Fruit fly (Drosophila melanogaster) whole organism, embryonic: Measurements from ENCODE around the gene TTLL4B.

Experiments
- Atf6 ChIP-seq: fragments of 200-800 bp; sonication (Bioruptor generic); IDR thresholded peaks from 2 replicates; pipeline ENCODE4 v1.3.6; 2022; ENCODE audit warnings: missing biosample characterization, missing genetic modification characterization
- CG10274 ChIP-seq: fragments of 200-800 bp; sonication (Bioruptor generic); optimal IDR thresholded peaks from 3 replicates; lab custom pipeline; 2017; ENCODE audit warnings: missing biosample characterization, mild to moderate bottlenecking, missing genetic modification characterization
- CG10654 ChIP-seq: fragments of 200-800 bp; sonication (Bioruptor generic); optimal IDR thresholded peaks from 2 replicates; lab custom pipeline; 2016; ENCODE audit warnings: missing biosample characterization, missing genetic modification characterization
- CG10979 ChIP-seq: fragments of 200-800 bp; sonication (Bioruptor generic); optimal IDR thresholded peaks from 2 replicates; lab custom pipeline; 2018; ENCODE audit warnings: missing biosample characterization, mild to moderate bottlenecking, missing genetic modification characterization, moderate library complexity
- CG12236 ChIP-seq: fragments of 200-800 bp; sonication (Bioruptor generic); optimal IDR thresholded peaks from 2 replicates; lab custom pipeline; 2016; ENCODE audit warnings: missing biosample characterization, missing genetic modification characterization
- CG12659 ChIP-seq: fragments of 200-800 bp; sonication (Bioruptor generic); optimal IDR thresholded peaks from 3 replicates; lab custom pipeline; 2017; ENCODE audit warnings: mild to moderate bottlenecking, missing biosample characterization, missing genetic modification reagents, missing genetic modification characterization
- CG12942 ChIP-seq: fragments of 200-800 bp; sonication (Bioruptor generic); optimal IDR thresholded peaks from 3 replicates; lab custom pipeline; 2016; ENCODE audit warnings: missing biosample characterization, missing genetic modification characterization
- CG1529 ChIP-seq: fragments of 200-800 bp; sonication (Bioruptor generic); optimal IDR thresholded peaks from 3 replicates; lab custom pipeline; 2018; ENCODE audit warnings: missing biosample characterization, missing genetic modification characterization
- CG15514 ChIP-seq: fragments of 200-800 bp; sonication (Bioruptor generic); optimal IDR thresholded peaks from 3 replicates; lab custom pipeline; 2017; ENCODE audit warnings: missing biosample characterization, missing genetic modification characterization, mild to moderate bottlenecking, moderate library complexity, missing genetic modification reagents
- CG17359 ChIP-seq: fragments of 200-800 bp; sonication (Bioruptor generic); optimal IDR thresholded peaks from 3 replicates; lab custom pipeline; 2018; ENCODE audit warnings: missing biosample characterization, mild to moderate bottlenecking, missing genetic modification characterization, moderate library complexity
- CG17612 ChIP-seq: fragments of 200-800 bp; sonication (Bioruptor generic); IDR thresholded peaks from 2 replicates; pipeline ENCODE4 v1.3.6; 2022; ENCODE audit warnings: missing biosample characterization, missing genetic modification characterization
- CG17802 ChIP-seq: fragments of 200-800 bp; sonication (Bioruptor generic); optimal IDR thresholded peaks from 2 replicates; lab custom pipeline; 2018; ENCODE audit warnings: missing biosample characterization, mild to moderate bottlenecking, missing genetic modification characterization, moderate library complexity
- CG2875 ChIP-seq: fragments of 200-800 bp; sonication (Bioruptor generic); optimal IDR thresholded peaks from 2 replicates; lab custom pipeline; 2017; ENCODE audit warnings: missing biosample characterization, mild to moderate bottlenecking, missing genetic modification characterization, missing genetic modification reagents
- CG6654 ChIP-seq: fragments of 200-800 bp; sonication (Bioruptor generic); optimal IDR thresholded peaks from 2 replicates; lab custom pipeline; 2017; ENCODE audit warnings: missing biosample characterization, mild to moderate bottlenecking, missing genetic modification characterization
- CG6854 ChIP-seq: fragments of 200-800 bp; sonication (Bioruptor generic); optimal IDR thresholded peaks from 3 replicates; lab custom pipeline; 2017; ENCODE audit warnings: missing biosample characterization, mild to moderate bottlenecking, missing genetic modification characterization
- CG7372 ChIP-seq: fragments of 200-800 bp; sonication (Bioruptor generic); IDR thresholded peaks from 2 replicates; pipeline ENCODE4 v1.3.6; 2022; ENCODE audit warnings: missing biosample characterization, missing genetic modification characterization
- CG7745 ChIP-seq: fragments of 200-800 bp; sonication (Bioruptor generic); optimal IDR thresholded peaks from 2 replicates; lab custom pipeline; 2018; ENCODE audit warnings: missing biosample characterization, mild to moderate bottlenecking, missing genetic modification characterization, moderate library complexity
- CG8281 ChIP-seq: fragments of 200-800 bp; sonication (Bioruptor generic); optimal IDR thresholded peaks from 2 replicates; lab custom pipeline; 2018; ENCODE audit warnings: missing biosample characterization, mild to moderate bottlenecking, missing genetic modification characterization, moderate library complexity
- CG9215 ChIP-seq: fragments of 200-800 bp; sonication (Bioruptor generic); IDR thresholded peaks from 2 replicates; pipeline ENCODE4 v1.3.6; 2022; ENCODE audit warnings: missing biosample characterization, missing genetic modification characterization
- CG9727 ChIP-seq: fragments of 200-800 bp; sonication (Bioruptor generic); optimal IDR thresholded peaks from 3 replicates; lab custom pipeline; 2017; ENCODE audit warnings: missing biosample characterization, mild to moderate bottlenecking, missing genetic modification characterization
- CHES-1-like ChIP-seq: fragments of 200-800 bp; sonication (Bioruptor generic); optimal IDR thresholded peaks from 2 replicates; lab custom pipeline; 2016; ENCODE audit warnings: missing biosample characterization, missing genetic modification characterization
- Camta ChIP-seq: fragments of 200-800 bp; sonication (Bioruptor generic); optimal IDR thresholded peaks from 2 replicates; lab custom pipeline; 2016; ENCODE audit warnings: missing biosample characterization, missing genetic modification characterization
- CoRest ChIP-seq: fragments of 200-800 bp; sonication (Bioruptor generic); optimal IDR thresholded peaks from 3 replicates; lab custom pipeline; 2018; ENCODE audit warnings: missing biosample characterization, mild to moderate bottlenecking, missing genetic modification characterization, moderate library complexity
- D ChIP-seq, 2 experiments: fragments of 200-800 bp in 1 of 2; fragments of >200 bp in 1 of 2; sonication (Bioruptor generic) in 1 of 2; optimal IDR thresholded peaks; 2 replicates in 1 of 2; 3 replicates in 1 of 2; lab custom pipeline; 2017; ENCODE audit warnings: mild to moderate bottlenecking in 1 of 2, missing biosample characterization in 1 of 2, missing genetic modification characterization in 1 of 2, missing genetic modification reagents in 1 of 2
- Deaf1 ChIP-seq: fragments of 200-800 bp; optimal IDR thresholded peaks from 3 replicates; lab custom pipeline; 2019; ENCODE audit warnings: missing biosample characterization, mild to moderate bottlenecking, missing genetic modification characterization, moderate library complexity
- Dip2 ChIP-seq: fragments of 200-800 bp; sonication (Bioruptor generic); IDR thresholded peaks from 2 replicates; pipeline ENCODE4 v1.3.6; 2022; ENCODE audit warnings: missing biosample characterization, missing genetic modification characterization
- GATAe ChIP-seq: fragments of 200-800 bp; sonication (Bioruptor generic); conservative IDR thresholded peaks from 2 replicates; pipeline ENCODE4 v1.3.6; 2022; ENCODE audit warnings: missing biosample characterization, missing genetic modification characterization
- HLHmδ ChIP-seq: fragments of 200-800 bp; sonication (Bioruptor generic); optimal IDR thresholded peaks from 2 replicates; lab custom pipeline; 2018; ENCODE audit warnings: missing biosample characterization, mild to moderate bottlenecking, missing genetic modification characterization, moderate library complexity
- Hmx ChIP-seq: fragments of 200-800 bp; sonication (Bioruptor generic); optimal IDR thresholded peaks from 2 replicates; lab custom pipeline; 2016; ENCODE audit warnings: missing biosample characterization, missing genetic modification characterization
- Jarid2 ChIP-seq: fragments of 200-800 bp; sonication (Bioruptor generic); optimal IDR thresholded peaks from 3 replicates; lab custom pipeline; 2017; ENCODE audit warnings: mild to moderate bottlenecking, missing biosample characterization, missing genetic modification reagents, missing genetic modification characterization
- Med ChIP-seq: fragments of 200-800 bp; sonication (Bioruptor generic); peaks from one replicate; lab custom pipeline; 2016; ENCODE audit warnings: missing biosample characterization, missing genetic modification characterization, mild to moderate bottlenecking, inconsistent platforms, moderate library complexity
- NfI ChIP-seq: fragments of 200-800 bp; sonication (Bioruptor generic); optimal IDR thresholded peaks from 3 replicates; lab custom pipeline; 2018; ENCODE audit warnings: missing biosample characterization, mild to moderate bottlenecking, missing genetic modification characterization, moderate library complexity
- Oli ChIP-seq: fragments of 200-800 bp; sonication (Bioruptor generic); optimal IDR thresholded peaks from 2 replicates; lab custom pipeline; 2018; ENCODE audit warnings: missing biosample characterization, mild to moderate bottlenecking, missing genetic modification characterization, moderate library complexity
- Optix ChIP-seq: fragments of 200-800 bp; sonication (Bioruptor generic); IDR thresholded peaks from 3 replicates; pipeline ENCODE4 v1.3.6; 2022; ENCODE audit warnings: missing biosample characterization, missing genetic modification characterization
- Six4 ChIP-seq: fragments of 200-800 bp; sonication (Bioruptor generic); optimal IDR thresholded peaks from 2 replicates; lab custom pipeline; 2016; ENCODE audit warnings: missing biosample characterization, missing genetic modification characterization
- abd-A ChIP-seq: fragments of 200-800 bp; sonication (Bioruptor generic); optimal IDR thresholded peaks from 3 replicates; lab custom pipeline; 2019; ENCODE audit warnings: missing biosample characterization, mild to moderate bottlenecking, missing genetic modification characterization, moderate library complexity
- ara ChIP-seq: fragments of 200-800 bp; sonication (Bioruptor generic); IDR thresholded peaks from 2 replicates; pipeline ENCODE4 v1.3.6; 2022; ENCODE audit warnings: missing biosample characterization, missing genetic modification characterization
- chn ChIP-seq: fragments of 200-800 bp; sonication (Bioruptor generic); optimal IDR thresholded peaks from 2 replicates; lab custom pipeline; 2016; ENCODE audit warnings: missing biosample characterization, missing genetic modification characterization
- dimm ChIP-seq: fragments of 200-800 bp; sonication (Bioruptor generic); IDR thresholded peaks from 2 replicates; pipeline ENCODE4 v1.3.6; 2022; ENCODE audit warnings: missing biosample characterization, missing genetic modification characterization
- dm ChIP-seq: fragments of 200-800 bp; sonication (Bioruptor generic); optimal IDR thresholded peaks from 3 replicates; lab custom pipeline; 2016; ENCODE audit warnings: missing biosample characterization, missing genetic modification characterization
- dmrt11E ChIP-seq: fragments of 200-800 bp; sonication (Bioruptor generic); optimal IDR thresholded peaks from 3 replicates; lab custom pipeline; 2018; ENCODE audit warnings: missing biosample characterization, mild to moderate bottlenecking, missing genetic modification characterization, moderate library complexity
- dmrt99B ChIP-seq: fragments of 200-800 bp; sonication (Bioruptor generic); optimal IDR thresholded peaks from 2 replicates; lab custom pipeline; 2018; ENCODE audit warnings: missing biosample characterization, mild to moderate bottlenecking, missing genetic modification characterization, moderate library complexity
- en ChIP-seq: fragments of 200-800 bp; sonication (Bioruptor generic); optimal IDR thresholded peaks from 2 replicates; lab custom pipeline; 2016; ENCODE audit warnings: missing biosample characterization, missing genetic modification characterization
- gcm2 ChIP-seq: fragments of 200-800 bp; sonication (Bioruptor generic); optimal IDR thresholded peaks from 2 replicates; lab custom pipeline; 2016; ENCODE audit warnings: missing biosample characterization, missing genetic modification characterization
- jigr1 ChIP-seq: fragments of 200-800 bp; sonication (Bioruptor generic); IDR thresholded peaks from 3 replicates; pipeline ENCODE4 v1.3.6; 2022; ENCODE audit warnings: missing biosample characterization, missing genetic modification characterization
- jing ChIP-seq: fragments of 200-800 bp; sonication (Bioruptor generic); optimal IDR thresholded peaks from 2 replicates; lab custom pipeline; 2018; ENCODE audit warnings: missing biosample characterization, mild to moderate bottlenecking, missing genetic modification characterization
- mam ChIP-seq: fragments of 200-800 bp; sonication (Bioruptor generic); optimal IDR thresholded peaks from 3 replicates; lab custom pipeline; 2016; ENCODE audit warnings: missing biosample characterization, missing genetic modification characterization
- nmo ChIP-seq: fragments of 200-800 bp; sonication (Bioruptor generic); optimal IDR thresholded peaks from 2 replicates; lab custom pipeline; 2018; ENCODE audit warnings: missing biosample characterization, mild to moderate bottlenecking, missing genetic modification characterization, moderate library complexity
- psq ChIP-seq: fragments of 200-800 bp; sonication (Bioruptor generic); optimal IDR thresholded peaks from 2 replicates; lab custom pipeline; 2017; ENCODE audit warnings: missing biosample characterization, missing genetic modification characterization
- tap ChIP-seq: fragments of 200-800 bp; optimal IDR thresholded peaks from 3 replicates; lab custom pipeline; 2019; ENCODE audit warnings: missing biosample characterization, mild to moderate bottlenecking, missing genetic modification characterization, moderate library complexity
- zf30C ChIP-seq: fragments of 200-800 bp; sonication (Bioruptor generic); optimal IDR thresholded peaks from 3 replicates; lab custom pipeline; 2018; ENCODE audit warnings: missing biosample characterization, mild to moderate bottlenecking, missing genetic modification characterization

Gene TTLL4B

dm6 chr2L:3888173-3888572, 25.7 kb downstream of the TTLL4B start (continued):
- TF ChIP-seq CG1529 (no peak), Med (GFP tag; lab: Kevin White, UChicago) (no peak), en (GFP tag; lab: Kevin White, UChicago) (no peak), ara (GFP tag; lab: Robert Waterston, UW) (0 out of 2 replicates have a peak, but pooled peaks have one; percentile 36), CG9215 (GFP tag; lab: Robert Waterston, UW) (no peak), mam (no peak), gcm2 (GFP tag; lab: Kevin White, UChicago) (no peak), CG10979 (tag; lab: Kevin White, UChicago) (no peak), CG12942 (GFP tag; lab: Kevin White, UChicago) (no peak), CG7745 (tag; lab: Kevin White, UChicago) (no peak), CG9727 (peak; percentile 1), Atf6 (GFP tag; lab: Robert Waterston, UW) (no peak), Jarid2 (GFP tag; lab: Kevin White, UChicago) (no peak), CG7372 (GFP tag; lab: Robert Waterston, UW) (no peak), CG8281 (tag; lab: Kevin White, UChicago) (no peak), D (optimal IDR thresholded peaks at IDR 0.05; lab: Kevin White, UChicago) (no peak), D (GFP tag; optimal IDR thresholded peaks at IDR 0.05; lab: Kevin White, UChicago) (peak; percentile 33), Camta (GFP tag; lab: Kevin White, UChicago) (peak; percentile 23), Deaf1 (tag; lab: Kevin White, UChicago) (no peak), Hmx (GFP tag; lab: Kevin White, UChicago) (no peak), Oli (tag; lab: Kevin White, UChicago) (no peak), GATAe (no peak), CG17359 (tag; lab: Kevin White, UChicago) (no peak), CG6654 (GFP tag; lab: Kevin White, UChicago) (no peak), Optix (GFP tag; lab: Robert Waterston, UW) (no peak), HLHmδ (GFP tag; lab: Kevin White, UChicago) (no peak), CoRest (no peak), dm (GFP tag; lab: Kevin White, UChicago) (no peak), CG17802 (no peak), CG17612 (GFP tag; lab: Robert Waterston, UW) (no peak), jigr1 (GFP tag; lab: Robert Waterston, UW) (no peak), jing (GFP tag; lab: Kevin White, UChicago) (no peak), dimm (GFP tag; lab: Robert Waterston, UW) (no peak), NfI (no peak), Six4 (GFP tag; lab: Kevin White, UChicago) (no peak), CG12236 (GFP tag; lab: Kevin White, UChicago) (no peak), CG15514 (GFP tag; lab: Kevin White, UChicago) (no peak), tap (tag; lab: Kevin White, UChicago) (no peak), dmrt11E (tag; lab: Kevin White, UChicago) (no peak), nmo (no peak), Dip2 (no peak), CG2875 (GFP tag; lab: Kevin White, UChicago) (peak; percentile 17), CHES-1-like (no peak), CG12659 (GFP tag; lab: Kevin White, UChicago) (no peak), zf30C (GFP tag; lab: Kevin White, UChicago) (no peak), CG10654 (GFP tag; lab: Kevin White, UChicago) (no peak), CG10274 (GFP tag; lab: Kevin White, UChicago) (no peak), psq (GFP tag; lab: Kevin White, UChicago) (no peak), dmrt99B (tag; lab: Kevin White, UChicago) (no peak), chn (GFP tag; lab: Kevin White, UChicago) (no peak), CG6854 (GFP tag; lab: Kevin White, UChicago) (no peak), abd-A (no peak)
